Worm (Caenorhabditis elegans) whole organism, L1 larva: ENCODE results near the gene F42G2.5.

Experiments used
- C16A3.4 ChIP-seq: fragments of 150-350 bp; optimal IDR thresholded peaks from 2 replicates; lab custom pipeline; 2014; ENCODE audit warnings: missing biosample characterization, missing genetic modification characterization
- alr-1 ChIP-seq: fragments of 200-800 bp; sonication (Bioruptor generic); optimal IDR thresholded peaks from 2 replicates; lab custom pipeline; 2018; ENCODE audit warnings: borderline replicate concordance, mild to moderate bottlenecking, missing genetic modification characterization, missing compliant biosample characterization
- ama-1 ChIP-seq: fragments of 150-350 bp; optimal IDR thresholded peaks from 2 replicates; lab custom pipeline; 2014
- blmp-1 ChIP-seq: fragments of 150-350 bp; optimal IDR thresholded peaks from 2 replicates; lab custom pipeline; 2014; ENCODE audit warnings: missing biosample characterization, missing genetic modification characterization
- dsc-1 ChIP-seq: sonication (generic microtip); optimal IDR thresholded peaks from 2 replicates; lab custom pipeline; 2016; ENCODE audit warnings: mild to moderate bottlenecking, missing genetic modification characterization, missing compliant biosample characterization
- efl-1 ChIP-seq, 4 experiments: fragments of 150-350 bp; optimal IDR thresholded peaks in 3 of 4; peaks in 1 of 4; 1 replicate in 1 of 4; 2 replicates in 3 of 4; lab custom pipeline; 2014; ENCODE audit warnings: missing biosample characterization in 2 of 4, missing genetic modification characterization in 2 of 4, missing genetic modification reagents in 2 of 4
- elt-2 ChIP-seq: sonication (generic microtip); optimal IDR thresholded peaks from 2 replicates; lab custom pipeline; 2016; ENCODE audit warnings: missing genetic modification characterization, mild to moderate bottlenecking, inconsistent platforms, missing compliant biosample characterization, missing genetic modification reagents
- elt-3 ChIP-seq, 6 experiments: fragments of 150-350 bp in 1 of 6; sonication (generic microtip); optimal IDR thresholded peaks; 2 replicates each; lab custom pipeline; 2017 to 2018; ENCODE audit warnings: missing biosample characterization in 6 of 6, missing genetic modification characterization in 6 of 6, inconsistent platforms in 1 of 6
- fkh-4 ChIP-seq: sonication (generic microtip); optimal IDR thresholded peaks from 2 replicates; lab custom pipeline; 2016; ENCODE audit warnings: missing compliant biosample characterization, missing genetic modification characterization, borderline replicate concordance
- fos-1 ChIP-seq: fragments of 150-350 bp; optimal IDR thresholded peaks from 2 replicates; lab custom pipeline; 2014; ENCODE audit warnings: missing biosample characterization, missing genetic modification characterization
- grh-1 ChIP-seq: fragments of 200-800 bp; sonication (Bioruptor generic); IDR thresholded peaks from 2 replicates; pipeline ENCODE4 v1.3.6; 2022; ENCODE audit warnings: missing genetic modification reagents, missing genetic modification characterization, missing compliant biosample characterization
- hlh-17 ChIP-seq: fragments of 200-800 bp; sonication (Bioruptor generic); optimal IDR thresholded peaks from 2 replicates; lab custom pipeline; 2018; ENCODE audit warnings: missing genetic modification characterization, mild to moderate bottlenecking, missing compliant biosample characterization, moderate library complexity, borderline replicate concordance
- hlh-4 ChIP-seq: sonication (generic microtip); optimal IDR thresholded peaks from 2 replicates; lab custom pipeline; 2016; ENCODE audit warnings: mild to moderate bottlenecking, missing genetic modification characterization, missing compliant biosample characterization
- jun-1 ChIP-seq: fragments of 150-350 bp; optimal IDR thresholded peaks from 2 replicates; lab custom pipeline; 2014; ENCODE audit warnings: missing biosample characterization, missing genetic modification reagents, missing genetic modification characterization
- lin-13 ChIP-seq: fragments of 150-350 bp; optimal IDR thresholded peaks from 2 replicates; lab custom pipeline; 2014; ENCODE audit warnings: missing biosample characterization, missing genetic modification reagents, missing genetic modification characterization
- lin-14 ChIP-seq: fragments of 200-800 bp; sonication (Bioruptor generic); optimal IDR thresholded peaks from 2 replicates; lab custom pipeline; 2018; ENCODE audit warnings: mild to moderate bottlenecking, missing genetic modification characterization, moderate library complexity, missing compliant biosample characterization
- lin-35 ChIP-seq, 2 experiments: fragments of 150-350 bp; optimal IDR thresholded peaks; 2 replicates each; lab custom pipeline; 2014; ENCODE audit warnings: missing biosample characterization in 2 of 2, missing genetic modification characterization in 2 of 2, missing genetic modification reagents in 2 of 2
- lsy-2 ChIP-seq, 2 experiments: fragments of 150-350 bp; optimal IDR thresholded peaks; 2 replicates each; lab custom pipeline; 2014; ENCODE audit warnings: missing biosample characterization in 2 of 2, missing genetic modification characterization in 2 of 2
- nhr-12 ChIP-seq: sonication (generic microtip); optimal IDR thresholded peaks from 2 replicates; lab custom pipeline; 2017; ENCODE audit warnings: missing biosample characterization, missing genetic modification characterization
- nhr-19 ChIP-seq: fragments of 200-800 bp; sonication (Bioruptor generic); conservative IDR thresholded peaks from 2 replicates; pipeline ENCODE4 v1.3.6; 2022; ENCODE audit warnings: missing genetic modification characterization, missing compliant biosample characterization
- nhr-28 ChIP-seq: fragments of 150-350 bp; optimal IDR thresholded peaks from 2 replicates; lab custom pipeline; 2014; ENCODE audit warnings: missing biosample characterization, missing genetic modification characterization
- nhr-77 ChIP-seq: fragments of 150-350 bp; optimal IDR thresholded peaks from 2 replicates; lab custom pipeline; 2014; ENCODE audit warnings: missing biosample characterization, missing genetic modification characterization
- nhr-90 ChIP-seq: sonication (generic microtip); optimal IDR thresholded peaks from 2 replicates; lab custom pipeline; 2016; ENCODE audit warnings: mild to moderate bottlenecking, missing genetic modification characterization, missing compliant biosample characterization; ENCODE audit not compliant: poor library complexity
- pqm-1 ChIP-seq: sonication (generic microtip); optimal IDR thresholded peaks from 3 replicates; lab custom pipeline; 2017; ENCODE audit warnings: missing biosample characterization, missing genetic modification characterization
- rnt-1 ChIP-seq: sonication (generic microtip); optimal IDR thresholded peaks from 2 replicates; lab custom pipeline; 2016; ENCODE audit warnings: mild to moderate bottlenecking, missing genetic modification characterization, moderate library complexity, missing compliant biosample characterization
- snpc-4 ChIP-seq: fragments of 150-350 bp; optimal IDR thresholded peaks from 2 replicates; lab custom pipeline; 2014; ENCODE audit warnings: missing biosample characterization, missing genetic modification characterization
- sptf-1 ChIP-seq: fragments of 150-350 bp; optimal IDR thresholded peaks from 2 replicates; lab custom pipeline; 2014; ENCODE audit warnings: missing biosample characterization, missing genetic modification characterization
- unc-98 ChIP-seq: fragments of 200-800 bp; sonication (Bioruptor generic); IDR thresholded peaks from 2 replicates; pipeline ENCODE4 v1.3.6; 2022; ENCODE audit warnings: missing genetic modification characterization, missing compliant biosample characterization
- zag-1 ChIP-seq: fragments of 150-350 bp; optimal IDR thresholded peaks from 2 replicates; lab custom pipeline; 2014; ENCODE audit warnings: missing biosample characterization, missing genetic modification characterization

Gene F42G2.5

DNA sequence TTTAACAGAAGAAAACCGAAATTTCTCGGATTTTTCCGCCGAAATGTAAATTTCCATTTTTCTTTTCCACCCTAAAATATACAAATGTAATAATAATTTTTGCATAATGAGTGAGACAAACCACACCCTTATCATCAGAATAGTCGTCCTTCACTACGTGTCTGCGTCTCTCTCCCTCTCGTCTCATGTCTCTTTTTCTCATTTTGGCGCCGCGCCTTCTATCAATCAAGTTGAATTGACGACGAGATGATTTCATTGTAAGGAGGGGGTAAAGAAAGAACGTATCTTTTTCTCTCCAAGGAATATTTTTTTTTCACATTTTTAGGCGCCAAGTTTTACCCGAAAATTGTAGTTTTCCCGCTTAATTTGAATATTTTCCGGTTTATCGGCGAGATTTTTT is 24.5 kb upstream of the F42G2.5 start (continued):
- TF ChIP-seq nhr-12 (tag; lab: Kevin White, UChicago) (no peak), nhr-77 (tag; lab: Kevin White, UChicago) (no peak), elt-3 (tag; optimal IDR thresholded peaks at IDR 0.05; lab: Kevin White, UChicago) (peak in 1 of 6 experiments; percentile 34), fkh-4 (tag; lab: Kevin White, UChicago) (no peak), nhr-19 (GFP tag; lab: Robert Waterston, UW) (0 out of 2 replicates have a peak, but pooled peaks have one; percentile 3), lsy-2 (tag; optimal IDR thresholded peaks at IDR 0.05; lab: Kevin White, UChicago) (peak in 1 of 2 experiments; percentile 15), grh-1 (GFP tag; lab: Robert Waterston, UW) (no peak), C16A3.4 (tag; lab: Kevin White, UChicago) (no peak), unc-98 (GFP tag; lab: Robert Waterston, UW) (no peak)
- TF ChIP-seq, all 84 proteins: peak for 17

ce11 chrII:2440312-2440711 is 22.5 kb upstream of the F42G2.5 start:
- TF ChIP-seq pqm-1 (no peak), C16A3.4 (tag; lab: Kevin White, UChicago) (no peak), lin-35 (GFP tag; optimal IDR thresholded peaks at IDR 0.05; lab: Kevin White, UChicago) (no peak), lin-13 (no peak), ama-1 (no peak)
- TF ChIP-seq, all 84 proteins: peak for 0

DNA sequence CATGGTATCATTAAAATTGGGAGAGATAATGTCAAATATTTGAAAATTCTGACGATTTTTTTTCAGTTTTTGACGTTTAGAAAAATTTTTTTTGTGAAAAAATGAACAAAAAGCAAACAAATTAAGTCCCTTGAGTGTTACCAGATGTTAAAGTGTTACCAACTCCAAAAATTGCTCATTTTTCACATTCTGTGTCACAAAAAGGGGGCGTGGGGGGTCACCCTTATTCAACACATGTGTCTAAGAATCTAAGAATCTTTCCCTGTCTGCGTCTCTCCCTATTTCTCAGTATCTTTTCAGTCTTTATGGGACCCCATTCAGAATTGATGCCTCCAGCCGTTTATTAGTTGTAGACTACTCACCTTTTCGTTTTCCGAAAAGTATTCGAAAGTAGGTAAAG is 21.2 kb upstream of the F42G2.5 start:
- TF ChIP-seq hlh-4 (tag; lab: Kevin White, UChicago), result no peak
- no peak for TF ChIP-seq lin-13
- peak; percentile 91 for TF ChIP-seq dsc-1 (tag; lab: Kevin White, UChicago)
- TF ChIP-seq alr-1 (tag; lab: Kevin White, UChicago), result no peak
- peak; percentile 74 for TF ChIP-seq fkh-4 (tag; lab: Kevin White, UChicago)
- TF ChIP-seq zag-1 (tag; lab: Kevin White, UChicago), result no peak
- TF ChIP-seq efl-1 (optimal IDR thresholded peaks at IDR 0.05; lab: Kevin White, UChicago), result no peak
- TF ChIP-seq efl-1 (GFP tag; optimal IDR thresholded peaks at IDR 0.05 in 1 of 2; lab: Kevin White, UChicago), result peak in 1 of 2 experiments; percentile 9
- TF ChIP-seq, all 84 proteins: peak for 3

DNA sequence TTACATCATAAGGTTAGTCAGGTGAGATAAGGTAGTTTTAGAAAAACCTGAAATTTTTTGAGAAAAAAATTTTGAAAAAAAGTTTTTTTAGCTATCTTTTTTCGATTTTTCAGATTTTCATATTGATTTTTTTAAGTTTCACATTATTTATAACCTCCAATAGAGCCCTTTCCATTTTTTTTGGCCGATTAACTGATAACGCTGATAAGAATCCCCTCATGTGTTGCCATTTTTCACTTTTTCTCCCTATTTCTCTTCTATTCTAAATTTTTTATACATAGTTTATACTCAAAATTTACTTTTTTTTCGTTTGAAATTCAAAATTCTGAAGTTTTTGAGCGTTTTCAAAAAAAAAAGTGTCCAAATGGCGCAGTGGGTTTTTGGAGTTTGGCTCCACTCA is 20.4 kb upstream of the F42G2.5 start:
- TF ChIP-seq elt-2 (peak; percentile 62), fos-1 (tag; lab: Kevin White, UChicago) (no peak), fkh-4 (tag; lab: Kevin White, UChicago) (no peak)

DNA sequence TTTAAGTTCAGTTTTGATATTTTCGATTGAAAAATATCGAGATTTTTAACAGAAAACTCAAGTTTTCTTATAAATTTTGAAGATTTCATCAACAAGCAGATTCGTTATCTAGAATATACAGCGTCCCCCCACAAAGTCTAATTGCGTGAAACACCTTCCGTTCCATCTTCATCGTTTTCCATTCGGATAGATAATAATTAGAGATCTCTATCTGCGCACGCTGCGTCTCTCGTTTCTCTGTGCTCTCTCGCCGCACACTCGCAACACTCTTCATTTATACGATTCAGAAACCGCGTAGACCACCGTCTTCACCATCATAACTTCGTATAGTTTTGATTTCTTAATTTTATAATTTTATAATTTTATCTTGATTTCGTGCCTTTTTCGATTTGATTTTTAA is 19.0 kb upstream of the F42G2.5 start:
- TF ChIP-seq lin-14 (GFP tag; lab: Kevin White, UChicago) (peak; percentile 68), nhr-90 (tag; lab: Kevin White, UChicago) (peak; percentile 11), rnt-1 (tag; lab: Kevin White, UChicago) (peak; percentile 42), elt-3 (tag; optimal IDR thresholded peaks at IDR 0.05; lab: Kevin White, UChicago) (peak in 1 of 6 experiments; percentile 25), blmp-1 (peak; percentile 67), snpc-4 (tag; lab: Kevin White, UChicago) (no peak)

ce11 chrII:2435566-2435965 is 17.8 kb upstream of the F42G2.5 start:
- TF ChIP-seq blmp-1 (peak; percentile 97), hlh-17 (no peak), jun-1 (no peak), sptf-1 (no peak), nhr-28 (tag; lab: Kevin White, UChicago) (no peak), fkh-4 (tag; lab: Kevin White, UChicago) (no peak), efl-1 (optimal IDR thresholded peaks at IDR 0.05; lab: Kevin White, UChicago) (no peak), efl-1 (GFP tag; optimal IDR thresholded peaks at IDR 0.05 in 1 of 2; lab: Kevin White, UChicago) (peak in 1 of 2 experiments; percentile 40), elt-3 (tag; optimal IDR thresholded peaks at IDR 0.05; lab: Kevin White, UChicago) (peak in 2 of 6 experiments; percentile 21 to 29)
